Worm (Caenorhabditis elegans) whole organism, mixed stage, embryonic: ENCODE data around the gene F35F10.1.

ENCODE experiments used
- lsy-2 ChIP-seq: fragments of 150-350 bp; optimal IDR thresholded peaks from 2 replicates; lab custom pipeline; 2014; ENCODE audit warnings: missing biosample characterization, missing genetic modification characterization
- nhr-76 ChIP-seq: sonication (generic microtip); optimal IDR thresholded peaks from 2 replicates; lab custom pipeline; 2017; ENCODE audit warnings: missing biosample characterization, missing genetic modification characterization
- snpc-4 ChIP-seq: fragments of 150-350 bp; optimal IDR thresholded peaks from 2 replicates; lab custom pipeline; 2014; ENCODE audit warnings: missing biosample characterization, missing genetic modification characterization
- ztf-11 ChIP-seq: fragments of 150-350 bp; optimal IDR thresholded peaks from 2 replicates; lab custom pipeline; 2014; ENCODE audit warnings: missing biosample characterization, missing genetic modification characterization

ce11 chrV:3289267-3289666 is 26.8 kb upstream of the F35F10.1 start, which contains the start of gene F35F10.6:
- no peak for TF ChIP-seq nhr-76 (tag; lab: Kevin White, UChicago)
- TF ChIP-seq lsy-2: no peak
- no peak for TF ChIP-seq ztf-11
- TF ChIP-seq snpc-4: no peak
